Fruit fly (Drosophila melanogaster): ENCODE results near the gene CG42779.

CG42779 gene

DNA sequence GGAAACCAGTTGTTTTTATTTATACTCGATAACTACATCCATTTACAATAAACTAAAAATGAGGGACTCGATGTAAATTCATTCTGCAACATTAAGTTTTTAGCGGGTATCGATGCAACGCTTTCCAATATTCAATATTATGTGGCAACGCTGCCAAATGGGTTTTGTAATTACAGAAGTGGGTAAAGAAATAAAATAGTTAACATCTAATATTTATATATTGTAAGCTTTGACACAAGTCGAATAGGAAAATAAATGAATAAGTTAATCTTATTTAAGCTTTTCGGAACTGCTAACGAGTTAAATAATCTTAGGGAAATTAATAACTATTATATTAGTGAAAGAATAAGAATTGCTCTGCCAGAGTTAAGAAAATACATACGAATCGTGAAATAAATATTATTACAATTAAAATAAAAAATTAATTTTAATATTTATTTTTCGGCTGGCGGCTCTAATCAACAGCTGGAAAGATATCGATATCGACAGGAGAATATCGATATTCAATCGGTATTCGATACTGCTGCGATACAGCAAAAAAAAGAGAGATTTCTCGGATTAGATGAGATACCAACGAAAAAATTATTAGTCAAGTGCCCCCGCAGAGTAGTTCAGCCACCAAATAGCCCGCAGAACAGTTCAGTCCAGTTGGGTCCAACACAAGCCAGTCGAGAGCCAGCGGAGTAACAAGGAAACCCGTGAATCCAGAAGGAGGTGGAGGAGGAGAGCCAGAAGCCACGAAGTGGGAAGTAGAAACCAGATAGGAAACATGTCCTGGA, 36.2 kb upstream of the CG42779 start, which contains the start of gene GckIII (continued):
- TF ChIP-seq D19B (GFP tag; optimal IDR thresholded peaks at IDR 0.05) (no peak), run (tag; optimal IDR thresholded peaks at IDR 0.05) (no peak), CG15011 (GFP tag; optimal IDR thresholded peaks at IDR 0.05) (no peak), CG10209 (GFP tag; optimal IDR thresholded peaks at IDR 0.05) (no peak), CG3163 (GFP tag; optimal IDR thresholded peaks at IDR 0.05) (no peak), jing (GFP tag; optimal IDR thresholded peaks at IDR 0.05) (no peak), TFAM (GFP tag; optimal IDR thresholded peaks at IDR 0.05) (no peak), Dbx (GFP tag; IDR thresholded peaks at IDR 0.05) (no peak), bbx (GFP tag; IDR thresholded peaks at IDR 0.05; ENCODE audit: partially characterized antibody) (peak; percentile 86), pfk (GFP tag; optimal IDR thresholded peaks at IDR 0.05) (no peak), CTCF (GFP tag; optimal IDR thresholded peaks at IDR 0.05) (no peak), Chrac-16 (GFP tag; optimal IDR thresholded peaks at IDR 0.05) (no peak), CG11723 (GFP tag; optimal IDR thresholded peaks at IDR 0.05) (no peak), br (optimal IDR thresholded peaks at IDR 0.05) (no peak), CG31388 (GFP tag; optimal IDR thresholded peaks at IDR 0.05) (no peak), CG7786 (GFP tag; optimal IDR thresholded peaks at IDR 0.05) (no peak), Sry-β (GFP tag; optimal IDR thresholded peaks at IDR 0.05) (peak; percentile 5), esg (GFP tag; conservative IDR thresholded peaks at IDR 0.05) (no peak), CG11247 (GFP tag; IDR thresholded peaks at IDR 0.05) (no peak), sob (GFP tag; IDR thresholded peaks at IDR 0.05) (no peak), gcm2 (GFP tag; optimal IDR thresholded peaks at IDR 0.05) (no peak), trem (tag; optimal IDR thresholded peaks at IDR 0.05) (peak; percentile 76), CG1603 (tag; optimal IDR thresholded peaks at IDR 0.05) (no peak), cad (GFP tag; optimal IDR thresholded peaks at IDR 0.05) (no peak), stwl (tag; optimal IDR thresholded peaks at IDR 0.05) (peak; percentile 59), Drgx (GFP tag; IDR thresholded peaks at IDR 0.05) (no peak), CoRest (tag; optimal IDR thresholded peaks at IDR 0.05) (peak; percentile 5), GATAe (GFP tag; conservative IDR thresholded peaks at IDR 0.05) (no peak), Dek (tag; optimal IDR thresholded peaks at IDR 0.05) (no peak), CG9797 (GFP tag; optimal IDR thresholded peaks at IDR 0.05) (no peak), ci (GFP tag; IDR thresholded peaks at IDR 0.05) (no peak), nerfin-1 (tag; optimal IDR thresholded peaks at IDR 0.05) (no peak), ftz-f1 (GFP tag; optimal IDR thresholded peaks at IDR 0.05) (no peak), oc (tag; optimal IDR thresholded peaks at IDR 0.05) (no peak), CG18011 (GFP tag; optimal IDR thresholded peaks at IDR 0.05) (no peak), aop (GFP tag; IDR thresholded peaks at IDR 0.05) (no peak), CG12071 (GFP tag; optimal IDR thresholded peaks at IDR 0.05) (no peak), bsh (GFP tag; optimal IDR thresholded peaks at IDR 0.05) (no peak), CG11093 (GFP tag; IDR thresholded peaks at IDR 0.05) (no peak), Stat92E (GFP tag; optimal IDR thresholded peaks at IDR 0.05) (no peak), Fer3 (tag; optimal IDR thresholded peaks at IDR 0.05) (no peak), Usf (GFP tag; optimal IDR thresholded peaks at IDR 0.05) (no peak), Rfx (GFP tag; IDR thresholded peaks at IDR 0.05) (no peak), zf30C (GFP tag; optimal IDR thresholded peaks at IDR 0.05) (no peak), Awh (GFP tag; IDR thresholded peaks at IDR 0.05) (no peak), crol (GFP tag; IDR thresholded peaks at IDR 0.05) (no peak), tna (GFP tag; IDR thresholded peaks at IDR 0.05; ENCODE audit: partially characterized antibody) (peak; percentile 79), CG16813 (GFP tag; IDR thresholded peaks at IDR 0.05; ENCODE audit: partially characterized antibody) (peak; percentile 57; the same call in 2 of the 3 replicates), CG9817 (tag; optimal IDR thresholded peaks at IDR 0.05) (no peak), Xbp1 (GFP tag; optimal IDR thresholded peaks at IDR 0.05) (no peak)

All from whole organism, embryonic.